Fruit fly (Drosophila melanogaster) whole organism, embryonic: Measurements from ENCODE around the gene Or82a.

ENCODE experiments used
- CG10267 ChIP-seq: fragments of 200-800 bp; sonication (Bioruptor generic); optimal IDR thresholded peaks from 2 replicates; lab custom pipeline; 2018; ENCODE audit warnings: missing biosample characterization, mild to moderate bottlenecking, missing genetic modification characterization, moderate library complexity
- CG3281 ChIP-seq: fragments of 200-800 bp; sonication (Bioruptor generic); optimal IDR thresholded peaks from 3 replicates; lab custom pipeline; 2017; ENCODE audit warnings: missing biosample characterization, mild to moderate bottlenecking, missing genetic modification characterization
- CG9437 ChIP-seq: fragments of 200-800 bp; sonication (Bioruptor generic); optimal IDR thresholded peaks from 2 replicates; lab custom pipeline; 2018; ENCODE audit warnings: missing biosample characterization, mild to moderate bottlenecking, missing genetic modification characterization
- Camta ChIP-seq: fragments of 200-800 bp; sonication (Bioruptor generic); optimal IDR thresholded peaks from 2 replicates; lab custom pipeline; 2016; ENCODE audit warnings: missing biosample characterization, missing genetic modification characterization
- CkIIα-i1 ChIP-seq: fragments of 200-800 bp; sonication (Bioruptor generic); IDR thresholded peaks from 2 replicates; pipeline ENCODE4 v1.3.6; 2022; ENCODE audit warnings: missing biosample characterization, missing genetic modification characterization
- dimm ChIP-seq: fragments of 200-800 bp; sonication (Bioruptor generic); IDR thresholded peaks from 2 replicates; pipeline ENCODE4 v1.3.6; 2022; ENCODE audit warnings: missing biosample characterization, missing genetic modification characterization
- grau ChIP-seq: fragments of 200-800 bp; optimal IDR thresholded peaks from 3 replicates; lab custom pipeline; 2019; ENCODE audit warnings: missing biosample characterization, mild to moderate bottlenecking, missing genetic modification characterization, moderate library complexity
- tgo ChIP-seq: fragments of 200-800 bp; sonication (Bioruptor generic); IDR thresholded peaks from 3 replicates; pipeline ENCODE4 v1.3.6; 2022; ENCODE audit warnings: missing biosample characterization, missing genetic modification characterization
- tup ChIP-seq: fragments of 200-800 bp; sonication (Bioruptor generic); optimal IDR thresholded peaks from 2 replicates; lab custom pipeline; 2016; ENCODE audit warnings: missing biosample characterization, mild to moderate bottlenecking, missing genetic modification characterization, moderate library complexity

- TF ChIP-seq grau (tag; lab: Kevin White, UChicago) (no peak), CG3281 (no peak), CG9437 (GFP tag; lab: Kevin White, UChicago) (no peak), Camta (GFP tag; lab: Kevin White, UChicago) (no peak), tgo (GFP tag; lab: Robert Waterston, UW) (no peak), CG10267 (no peak), CkIIα-i1 (GFP tag; lab: Robert Waterston, UW) (no peak), tup (GFP tag; lab: Kevin White, UChicago) (no peak), dimm (GFP tag; lab: Robert Waterston, UW) (no peak)
Observed at dm6 chr3R:4268339-4268738, 11.6 kb downstream of the Or82a start.
